Fruit fly (Drosophila melanogaster) S2 (cell line): ENCODE results near the gene sick.

Experiments
- CG8478 ChIP-seq: fragments of >200 bp; optimal IDR thresholded peaks from 2 replicates; lab custom pipeline; 2018
- CTCF ChIP-seq, 2 experiments: fragments of >200 bp; optimal IDR thresholded peaks; 2 replicates each; lab custom pipeline; 2018

dm6 chr2L:19824290-19824689, 28.1 kb downstream of the sick start:
- no peak for TF ChIP-seq CG8478 (lab: Kevin White, UChicago)
- no peak for TF ChIP-seq CTCF (optimal IDR thresholded peaks at IDR 0.05; lab: Kevin White, UChicago)
